Fruit fly (Drosophila melanogaster) whole organism, embryonic: ENCODE measurements around the gene amos.
A peak's percentile ranks its signal among the peaks of the same experiment; 100 is the strongest.

Experiments used
- Adf1 ChIP-seq: fragments of 200-800 bp; sonication (Bioruptor generic); IDR thresholded peaks from 2 replicates; pipeline ENCODE4 v1.3.6; 2022; ENCODE audit warnings: missing biosample characterization, missing genetic modification characterization
- Bdp1 ChIP-seq: fragments of 200-800 bp; sonication (Bioruptor generic); optimal IDR thresholded peaks from 3 replicates; lab custom pipeline; 2016; ENCODE audit warnings: missing biosample characterization, missing genetic modification characterization
- Blimp-1 ChIP-seq: fragments of 200-800 bp; sonication (Bioruptor generic); optimal IDR thresholded peaks from 3 replicates; lab custom pipeline; 2018; ENCODE audit warnings: missing biosample characterization, missing genetic modification characterization, mild to moderate bottlenecking, moderate library complexity, missing genetic modification reagents
- CG10209 ChIP-seq: fragments of 200-800 bp; sonication (Bioruptor generic); optimal IDR thresholded peaks from 3 replicates; lab custom pipeline; 2017; ENCODE audit warnings: missing biosample characterization, mild to moderate bottlenecking, missing genetic modification characterization, missing genetic modification reagents
- CG10979 ChIP-seq: fragments of 200-800 bp; sonication (Bioruptor generic); optimal IDR thresholded peaks from 2 replicates; lab custom pipeline; 2018; ENCODE audit warnings: missing biosample characterization, mild to moderate bottlenecking, missing genetic modification characterization, moderate library complexity
- CG13123 ChIP-seq: fragments of 200-800 bp; sonication (Bioruptor generic); optimal IDR thresholded peaks from 2 replicates; lab custom pipeline; 2016; ENCODE audit warnings: missing biosample characterization, missing genetic modification characterization
- CG13287 ChIP-seq: fragments of 200-800 bp; sonication (Bioruptor generic); IDR thresholded peaks from 2 replicates; pipeline ENCODE4 v1.3.6; 2022; ENCODE audit warnings: missing biosample characterization, missing genetic modification characterization; ENCODE audit not compliant: partially characterized antibody
- CG14710 ChIP-seq: fragments of 200-800 bp; sonication (Bioruptor generic); optimal IDR thresholded peaks from 3 replicates; lab custom pipeline; 2019; ENCODE audit warnings: missing biosample characterization, mild to moderate bottlenecking, missing genetic modification characterization, moderate library complexity
- CG1603 ChIP-seq: fragments of 200-800 bp; sonication (Bioruptor generic); optimal IDR thresholded peaks from 2 replicates; lab custom pipeline; 2019; ENCODE audit warnings: missing biosample characterization, mild to moderate bottlenecking, missing genetic modification characterization, moderate library complexity
- CG17385 ChIP-seq: fragments of 200-800 bp; sonication (Bioruptor generic); optimal IDR thresholded peaks from 3 replicates; lab custom pipeline; 2018; ENCODE audit warnings: missing biosample characterization, mild to moderate bottlenecking, missing genetic modification characterization
- CG2889 ChIP-seq: fragments of 200-800 bp; sonication (Bioruptor generic); IDR thresholded peaks from 3 replicates; pipeline ENCODE4 v1.3.6; 2022; ENCODE audit warnings: missing biosample characterization, missing genetic modification characterization
- CG42726 ChIP-seq: fragments of 200-800 bp; sonication (Bioruptor generic); IDR thresholded peaks from 2 replicates; pipeline ENCODE4 v1.3.6; 2022; ENCODE audit warnings: missing biosample characterization, missing genetic modification characterization; ENCODE audit not compliant: partially characterized antibody
- CG6175 ChIP-seq: fragments of 200-800 bp; sonication (Bioruptor generic); IDR thresholded peaks from 3 replicates; pipeline ENCODE4 v1.3.6; 2022; ENCODE audit warnings: missing biosample characterization, missing genetic modification characterization
- CG6272 ChIP-seq: fragments of 200-800 bp; sonication (Bioruptor generic); IDR thresholded peaks from 2 replicates; pipeline ENCODE4 v1.3.6; 2022; ENCODE audit warnings: missing biosample characterization, missing genetic modification characterization
- CG6791 ChIP-seq: fragments of 200-800 bp; sonication (Bioruptor generic); IDR thresholded peaks from 3 replicates; pipeline ENCODE4 v1.3.6; 2022; ENCODE audit warnings: missing biosample characterization, missing genetic modification characterization; ENCODE audit not compliant: partially characterized antibody
- CG7839 ChIP-seq: fragments of 200-800 bp; sonication (Bioruptor generic); optimal IDR thresholded peaks from 3 replicates; lab custom pipeline; 2018; ENCODE audit warnings: missing biosample characterization, mild to moderate bottlenecking, missing genetic modification characterization, moderate library complexity
- CG9932 ChIP-seq: fragments of 200-800 bp; sonication (Bioruptor generic); IDR thresholded peaks from 2 replicates; pipeline ENCODE4 v1.3.6; 2022; ENCODE audit warnings: missing biosample characterization, missing genetic modification characterization
- CHES-1-like ChIP-seq: fragments of 200-800 bp; sonication (Bioruptor generic); optimal IDR thresholded peaks from 2 replicates; lab custom pipeline; 2016; ENCODE audit warnings: missing biosample characterization, missing genetic modification characterization
- Camta ChIP-seq: fragments of 200-800 bp; sonication (Bioruptor generic); optimal IDR thresholded peaks from 2 replicates; lab custom pipeline; 2016; ENCODE audit warnings: missing biosample characterization, missing genetic modification characterization
- Deaf1 ChIP-seq: fragments of 200-800 bp; optimal IDR thresholded peaks from 3 replicates; lab custom pipeline; 2019; ENCODE audit warnings: missing biosample characterization, mild to moderate bottlenecking, missing genetic modification characterization, moderate library complexity
- HLH4C ChIP-seq: fragments of 200-800 bp; sonication (Bioruptor generic); IDR thresholded peaks from 3 replicates; pipeline ENCODE4 v1.3.6; 2022; ENCODE audit warnings: missing biosample characterization, missing genetic modification characterization; ENCODE audit not compliant: partially characterized antibody
- Hmx ChIP-seq: fragments of 200-800 bp; sonication (Bioruptor generic); optimal IDR thresholded peaks from 2 replicates; lab custom pipeline; 2016; ENCODE audit warnings: missing biosample characterization, missing genetic modification characterization
- MBD-R2 ChIP-seq: fragments of 200-800 bp; sonication (Bioruptor generic); IDR thresholded peaks from 2 replicates; pipeline ENCODE4 v1.3.6; 2022; ENCODE audit warnings: missing biosample characterization, missing genetic modification characterization
- MTF-1 ChIP-seq: fragments of 200-800 bp; sonication (Bioruptor generic); optimal IDR thresholded peaks from 2 replicates; lab custom pipeline; 2018; ENCODE audit warnings: missing biosample characterization, mild to moderate bottlenecking, missing genetic modification characterization, borderline replicate concordance
- Med ChIP-seq: fragments of 200-800 bp; sonication (Bioruptor generic); peaks from one replicate; lab custom pipeline; 2016; ENCODE audit warnings: missing biosample characterization, missing genetic modification characterization, mild to moderate bottlenecking, inconsistent platforms, moderate library complexity
- Rfx ChIP-seq: fragments of 200-800 bp; sonication (Bioruptor generic); IDR thresholded peaks from 2 replicates; pipeline ENCODE4 v1.3.6; 2022; ENCODE audit warnings: missing biosample characterization, missing genetic modification characterization
- Sin3A ChIP-seq: fragments of >200 bp; optimal IDR thresholded peaks from 2 replicates; lab custom pipeline; 2018
- TFAM ChIP-seq: fragments of 200-800 bp; sonication (Bioruptor generic); optimal IDR thresholded peaks from 2 replicates; lab custom pipeline; 2017; ENCODE audit warnings: missing biosample characterization, missing genetic modification characterization, inconsistent platforms
- amos ChIP-seq: fragments of 200-800 bp; sonication (Bioruptor generic); IDR thresholded peaks from 2 replicates; pipeline ENCODE4 v1.3.6; 2022; ENCODE audit warnings: missing biosample characterization, missing genetic modification characterization; ENCODE audit not compliant: partially characterized antibody
- ash1 ChIP-seq: fragments of 200-800 bp; sonication (Bioruptor generic); optimal IDR thresholded peaks from 2 replicates; lab custom pipeline; 2018; ENCODE audit warnings: missing biosample characterization, mild to moderate bottlenecking, missing genetic modification characterization
- az2 ChIP-seq: fragments of 200-800 bp; sonication (Bioruptor generic); optimal IDR thresholded peaks from 3 replicates; lab custom pipeline; 2016; ENCODE audit warnings: missing biosample characterization, missing genetic modification characterization
- chif ChIP-seq, 2 experiments: fragments of 200-800 bp; sonication (Bioruptor generic); optimal IDR thresholded peaks; 3 replicates each; lab custom pipeline; 2016; ENCODE audit warnings: missing biosample characterization in 2 of 2, missing genetic modification characterization in 2 of 2
- crol ChIP-seq: fragments of 200-800 bp; sonication (Bioruptor generic); IDR thresholded peaks from 2 replicates; pipeline ENCODE4 v1.3.6; 2022; ENCODE audit warnings: missing biosample characterization, missing genetic modification characterization
- dmrt11E ChIP-seq: fragments of 200-800 bp; sonication (Bioruptor generic); optimal IDR thresholded peaks from 3 replicates; lab custom pipeline; 2018; ENCODE audit warnings: missing biosample characterization, mild to moderate bottlenecking, missing genetic modification characterization, moderate library complexity
- dpn ChIP-seq, 2 experiments: fragments of 200-800 bp; sonication (Bioruptor generic); optimal IDR thresholded peaks; 3 replicates each; lab custom pipeline; 2016; ENCODE audit warnings: missing biosample characterization in 2 of 2, missing genetic modification characterization in 2 of 2
- gcm ChIP-seq: fragments of 200-800 bp; sonication (Bioruptor generic); optimal IDR thresholded peaks from 2 replicates; lab custom pipeline; 2019; ENCODE audit warnings: missing biosample characterization, mild to moderate bottlenecking, missing genetic modification characterization, moderate library complexity
- grau ChIP-seq: fragments of 200-800 bp; optimal IDR thresholded peaks from 3 replicates; lab custom pipeline; 2019; ENCODE audit warnings: missing biosample characterization, mild to moderate bottlenecking, missing genetic modification characterization, moderate library complexity
- her ChIP-seq: fragments of 200-800 bp; sonication (Bioruptor generic); optimal IDR thresholded peaks from 2 replicates; lab custom pipeline; 2016; ENCODE audit warnings: missing biosample characterization, missing genetic modification characterization
- insv ChIP-seq, 2 experiments: fragments of 200-800 bp; sonication (Bioruptor generic); optimal IDR thresholded peaks; 3 replicates each; lab custom pipeline; 2016 to 2018; ENCODE audit warnings: missing biosample characterization in 2 of 2, missing genetic modification characterization in 2 of 2
- ken ChIP-seq: fragments of 200-800 bp; sonication (Bioruptor generic); IDR thresholded peaks from 3 replicates; pipeline ENCODE4 v1.3.6; 2022; ENCODE audit warnings: missing biosample characterization, missing genetic modification characterization
- pum ChIP-seq: fragments of 200-800 bp; sonication (Bioruptor generic); optimal IDR thresholded peaks from 2 replicates; lab custom pipeline; 2016; ENCODE audit warnings: missing biosample characterization, missing genetic modification characterization
- sim ChIP-seq: fragments of 200-800 bp; sonication (Bioruptor generic); IDR thresholded peaks from 2 replicates; pipeline ENCODE4 v1.3.6; 2022; ENCODE audit warnings: missing biosample characterization, missing genetic modification characterization
- sisA ChIP-seq: fragments of 200-800 bp; sonication (Bioruptor generic); IDR thresholded peaks from 2 replicates; pipeline ENCODE4 v1.3.6; 2022; ENCODE audit warnings: missing biosample characterization, missing genetic modification characterization
- sqz ChIP-seq: fragments of 200-800 bp; sonication (Bioruptor generic); optimal IDR thresholded peaks from 3 replicates; lab custom pipeline; 2018; ENCODE audit warnings: missing biosample characterization, mild to moderate bottlenecking, missing genetic modification characterization
- tll ChIP-seq, 2 experiments: fragments of 200-800 bp in 1 of 2; fragments of >200 bp in 1 of 2; sonication (Bioruptor generic) in 1 of 2; optimal IDR thresholded peaks; 2 replicates each; lab custom pipeline; 2017 to 2019; ENCODE audit warnings: missing biosample characterization in 2 of 2, missing genetic modification characterization in 2 of 2, mild to moderate bottlenecking in 1 of 2, moderate library complexity in 1 of 2
- usp ChIP-seq: fragments of >200 bp; optimal IDR thresholded peaks from 2 replicates; lab custom pipeline; 2017; ENCODE audit warnings: missing biosample characterization, missing genetic modification characterization

The amos gene

dm6 chr2L:18564417-18564816 lies 32.3 kb downstream of the amos start (continued):
- TF ChIP-seq CHES-1-like (GFP tag; lab: Kevin White, UChicago) (no peak), Blimp-1 (GFP tag; lab: Kevin White, UChicago) (no peak), CG6791 (GFP tag; lab: Robert Waterston, UW) (no peak), Bdp1 (no peak), az2 (no peak), tll (GFP tag; optimal IDR thresholded peaks at IDR 0.05; lab: Kevin White, UChicago) (no peak), Hmx (GFP tag; lab: Kevin White, UChicago) (no peak), MBD-R2 (no peak), HLH4C (no peak), dpn (GFP tag; optimal IDR thresholded peaks at IDR 0.05; lab: Kevin White, UChicago) (no peak), chif (GFP tag; optimal IDR thresholded peaks at IDR 0.05; lab: Kevin White, UChicago) (no peak), insv (GFP tag; optimal IDR thresholded peaks at IDR 0.05; lab: Kevin White, UChicago) (no peak), CG17385 (peak; percentile 8), pum (GFP tag; lab: Kevin White, UChicago) (no peak), usp (GFP tag; lab: Kevin White, UChicago) (no peak), Med (GFP tag; lab: Kevin White, UChicago) (peak; percentile 74), CG14710 (tag; lab: Kevin White, UChicago) (no peak), crol (GFP tag; lab: Robert Waterston, UW) (no peak), CG9932 (GFP tag; lab: Robert Waterston, UW) (0 out of 2 replicates have a peak, but pooled peaks have one; percentile 24), Adf1 (no peak), CG6272 (GFP tag; lab: Robert Waterston, UW) (no peak), MTF-1 (GFP tag; lab: Kevin White, UChicago) (no peak), CG1603 (tag; lab: Kevin White, UChicago) (peak; percentile 6), her (GFP tag; lab: Kevin White, UChicago) (no peak), dmrt11E (tag; lab: Kevin White, UChicago) (no peak), Sin3A (lab: Kevin White, UChicago) (no peak), CG2889 (GFP tag; lab: Robert Waterston, UW) (0 out of 3 replicates have a peak, but pooled peaks have one; percentile 7), sisA (GFP tag; lab: Robert Waterston, UW) (no peak), ash1 (no peak), CG6175 (GFP tag; lab: Robert Waterston, UW) (no peak), gcm (GFP tag; lab: Kevin White, UChicago) (no peak), CG7839 (tag; lab: Kevin White, UChicago) (no peak), CG10979 (tag; lab: Kevin White, UChicago) (no peak), CG42726 (GFP tag; lab: Robert Waterston, UW) (no peak), ken (no peak), Camta (GFP tag; lab: Kevin White, UChicago) (no peak), CG10209 (GFP tag; lab: Kevin White, UChicago) (no peak), sqz (peak; percentile 6), Deaf1 (no peak), amos (no peak), TFAM (GFP tag; lab: Kevin White, UChicago) (no peak), Rfx (GFP tag; lab: Robert Waterston, UW) (peak; percentile 47), sim (peak; percentile 13; the same call in 1 of the 2 replicates), CG13123 (no peak), CG13287 (GFP tag; lab: Robert Waterston, UW) (no peak), grau (peak; percentile 33)
- TF ChIP-seq, all 482 proteins: peak for 21
